Worm (Caenorhabditis elegans) whole organism, early embryonic: ENCODE results near the gene R160.14.

ENCODE experiments used
- B0310.2 ChIP-seq: sonication (generic microtip); optimal IDR thresholded peaks from 2 replicates; lab custom pipeline; 2016; ENCODE audit warnings: mild to moderate bottlenecking, missing genetic modification characterization, missing compliant biosample characterization
- F13C5.2 ChIP-seq: sonication (generic microtip); optimal IDR thresholded peaks from 2 replicates; lab custom pipeline; 2017; ENCODE audit warnings: mild to moderate bottlenecking, missing genetic modification characterization, inconsistent platforms, missing compliant biosample characterization
- aly-1 ChIP-seq: sonication (generic microtip); optimal IDR thresholded peaks from 2 replicates; lab custom pipeline; 2016; ENCODE audit warnings: missing genetic modification characterization, missing compliant biosample characterization
- ama-1 ChIP-seq: fragments of 150-350 bp; optimal IDR thresholded peaks from 2 replicates; lab custom pipeline; 2014
- ceh-13 ChIP-seq: fragments of 200-800 bp; sonication (Bioruptor generic); optimal IDR thresholded peaks from 2 replicates; lab custom pipeline; 2018; ENCODE audit warnings: mild to moderate bottlenecking, missing genetic modification characterization, missing compliant biosample characterization
- ceh-36 ChIP-seq: sonication (generic microtip); optimal IDR thresholded peaks from 2 replicates; lab custom pipeline; 2016; ENCODE audit warnings: missing genetic modification characterization, inconsistent platforms, missing compliant biosample characterization
- ets-7 ChIP-seq: sonication (generic microtip); optimal IDR thresholded peaks from 2 replicates; lab custom pipeline; 2016; ENCODE audit warnings: missing genotype, missing genetic modification characterization, missing compliant biosample characterization
- flt-1 ChIP-seq: fragments of 200-800 bp; sonication (Bioruptor generic); IDR thresholded peaks from 2 replicates; pipeline ENCODE4 v1.3.6; 2022; ENCODE audit warnings: missing genetic modification characterization, missing compliant biosample characterization
- hmbx-1 ChIP-seq: sonication (generic microtip); optimal IDR thresholded peaks from 2 replicates; lab custom pipeline; 2016; ENCODE audit warnings: mild to moderate bottlenecking, missing genetic modification characterization, missing compliant biosample characterization
- hmg-4 ChIP-seq: fragments of 200-800 bp; sonication (Bioruptor generic); optimal IDR thresholded peaks from 2 replicates; lab custom pipeline; 2018; ENCODE audit warnings: mild to moderate bottlenecking, missing genetic modification characterization, missing compliant biosample characterization
- hnd-1 ChIP-seq: sonication (generic microtip); optimal IDR thresholded peaks from 2 replicates; lab custom pipeline; 2016; ENCODE audit warnings: missing genetic modification characterization, missing compliant biosample characterization
- pes-1 ChIP-seq: fragments of 200-800 bp; sonication (Bioruptor generic); IDR thresholded peaks from 2 replicates; pipeline ENCODE4 v1.3.6; 2022; ENCODE audit warnings: missing genetic modification reagents, missing genetic modification characterization, missing compliant biosample characterization
- scrt-1 ChIP-seq: fragments of 200-800 bp; sonication (Bioruptor generic); IDR thresholded peaks from 2 replicates; pipeline ENCODE4 v1.3.6; 2022; ENCODE audit warnings: missing genetic modification characterization, missing compliant biosample characterization
- tra-4 ChIP-seq: sonication (generic microtip); optimal IDR thresholded peaks from 2 replicates; lab custom pipeline; 2017; ENCODE audit warnings: missing genetic modification characterization, missing compliant biosample characterization

- no peak for TF ChIP-seq hmbx-1 (tag; lab: Kevin White, UChicago)
- no peak for TF ChIP-seq hmg-4 (GFP tag; lab: Kevin White, UChicago)
- no peak for TF ChIP-seq aly-1 (tag; lab: Kevin White, UChicago)
- TF ChIP-seq flt-1 (GFP tag; lab: Robert Waterston, UW) = no peak
- no peak for TF ChIP-seq ama-1 (lab: Kevin White, UChicago)
- TF ChIP-seq scrt-1 (GFP tag; lab: Robert Waterston, UW) = no peak
- TF ChIP-seq hnd-1 (tag; lab: Kevin White, UChicago) = no peak
- TF ChIP-seq ceh-36 = no peak
- no peak for TF ChIP-seq tra-4
- no peak for TF ChIP-seq ets-7 (tag; lab: Kevin White, UChicago)
- TF ChIP-seq F13C5.2 (tag; lab: Kevin White, UChicago) = no peak
- no peak for TF ChIP-seq ceh-13 (GFP tag; lab: Kevin White, UChicago)
- no peak for TF ChIP-seq B0310.2 (tag; lab: Kevin White, UChicago)
- TF ChIP-seq pes-1 (GFP tag; lab: Robert Waterston, UW) = no peak
Measured at ce11 chrX:4366231-4366630, 5.7 kb downstream of the R160.14 start, which contains the start of gene R160.3.
